Fruit fly (Drosophila melanogaster) whole organism, prepupa: ENCODE measurements around the gene CG7650.
A peak's percentile ranks its signal among the peaks of the same experiment; 100 is the strongest.

Source experiments
- Blimp-1 ChIP-seq: fragments of 200-800 bp; sonication (Bioruptor generic); optimal IDR thresholded peaks from 3 replicates; lab custom pipeline; 2017; ENCODE audit warnings: missing biosample characterization, missing genetic modification characterization, mild to moderate bottlenecking, moderate library complexity, missing genetic modification reagents
- CG10631 ChIP-seq: fragments of 200-800 bp; sonication (Bioruptor generic); optimal IDR thresholded peaks from 2 replicates; lab custom pipeline; 2016; ENCODE audit warnings: missing biosample characterization, missing genetic modification characterization
- CG10669 ChIP-seq: fragments of 200-800 bp; sonication (Bioruptor generic); optimal IDR thresholded peaks from 3 replicates; lab custom pipeline; 2018; ENCODE audit warnings: missing biosample characterization, mild to moderate bottlenecking, missing genetic modification characterization, moderate library complexity
- CG11902 ChIP-seq: fragments of 200-800 bp; sonication (Bioruptor generic); optimal IDR thresholded peaks from 3 replicates; lab custom pipeline; 2016; ENCODE audit warnings: missing biosample characterization, missing genetic modification characterization
- CG1621 ChIP-seq: fragments of 200-800 bp; sonication (Bioruptor generic); optimal IDR thresholded peaks from 3 replicates; lab custom pipeline; 2018; ENCODE audit warnings: missing biosample characterization, mild to moderate bottlenecking, missing genetic modification characterization
- CG16779 ChIP-seq: fragments of 200-800 bp; sonication (Bioruptor generic); optimal IDR thresholded peaks from 3 replicates; lab custom pipeline; 2017; ENCODE audit warnings: missing biosample characterization, mild to moderate bottlenecking, missing genetic modification characterization
- CG3032 ChIP-seq: fragments of 200-800 bp; optimal IDR thresholded peaks from 2 replicates; lab custom pipeline; 2019; ENCODE audit warnings: missing biosample characterization, mild to moderate bottlenecking, missing genetic modification characterization, moderate library complexity
- CG34406 ChIP-seq: fragments of 200-800 bp; sonication (Bioruptor generic); optimal IDR thresholded peaks from 3 replicates; lab custom pipeline; 2016; ENCODE audit warnings: missing biosample characterization, missing genetic modification characterization
- CG3919 ChIP-seq: fragments of 200-800 bp; sonication (Bioruptor generic); optimal IDR thresholded peaks from 3 replicates; lab custom pipeline; 2016; ENCODE audit warnings: missing biosample characterization, missing genetic modification characterization
- CG6276 ChIP-seq: fragments of 200-800 bp; sonication (Bioruptor generic); optimal IDR thresholded peaks from 2 replicates; lab custom pipeline; 2017; ENCODE audit warnings: missing biosample characterization, mild to moderate bottlenecking, missing genetic modification characterization
- CG6808 ChIP-seq: fragments of 200-800 bp; sonication (Bioruptor generic); optimal IDR thresholded peaks from 3 replicates; lab custom pipeline; 2017; ENCODE audit warnings: missing biosample characterization, missing genetic modification characterization, mild to moderate bottlenecking, moderate library complexity, missing genetic modification reagents
- CG8119 ChIP-seq: fragments of 200-800 bp; sonication (Bioruptor generic); IDR thresholded peaks from 3 replicates; pipeline ENCODE4 v1.3.6; 2022; ENCODE audit warnings: missing biosample characterization, missing genetic modification characterization
- CG8319 ChIP-seq: fragments of 200-800 bp; sonication (Bioruptor generic); optimal IDR thresholded peaks from 3 replicates; lab custom pipeline; 2016; ENCODE audit warnings: missing biosample characterization, missing genetic modification characterization
- CG9139 ChIP-seq: fragments of 200-800 bp; sonication (Bioruptor generic); optimal IDR thresholded peaks from 3 replicates; lab custom pipeline; 2017; ENCODE audit warnings: missing biosample characterization, mild to moderate bottlenecking, missing genetic modification characterization
- Eip78C ChIP-seq: fragments of 200-800 bp; sonication (Bioruptor generic); peaks from one replicate; lab custom pipeline; 2016; ENCODE audit warnings: missing biosample characterization, missing genetic modification characterization
- Eip93F ChIP-seq: fragments of 200-800 bp; sonication (Bioruptor generic); optimal IDR thresholded peaks from 2 replicates; lab custom pipeline; 2016; ENCODE audit warnings: missing biosample characterization, mild to moderate bottlenecking, missing genetic modification characterization
- Ets21C ChIP-seq: fragments of 200-800 bp; sonication (Bioruptor generic); optimal IDR thresholded peaks from 3 replicates; lab custom pipeline; 2016; ENCODE audit warnings: missing biosample characterization, missing genetic modification characterization
- Ets96B ChIP-seq: fragments of 200-800 bp; optimal IDR thresholded peaks from 2 replicates; lab custom pipeline; 2019; ENCODE audit warnings: missing biosample characterization, mild to moderate bottlenecking, missing genetic modification characterization, moderate library complexity
- Hr38 ChIP-seq: sonication (Bioruptor generic); optimal IDR thresholded peaks from 2 replicates; lab custom pipeline; 2016; ENCODE audit warnings: missing biosample characterization, missing genetic modification characterization
- Hr4 ChIP-seq: fragments of 200-800 bp; sonication (Bioruptor generic); optimal IDR thresholded peaks from 3 replicates; lab custom pipeline; 2016; ENCODE audit warnings: missing biosample characterization, missing genetic modification characterization
- OdsH ChIP-seq: fragments of 200-800 bp; sonication (Bioruptor generic); optimal IDR thresholded peaks from 3 replicates; lab custom pipeline; 2016; ENCODE audit warnings: missing biosample characterization, missing genetic modification characterization
- Smox ChIP-seq: fragments of 200-800 bp; sonication (Bioruptor generic); optimal IDR thresholded peaks from 3 replicates; lab custom pipeline; 2016; ENCODE audit warnings: missing biosample characterization, missing genetic modification characterization
- achi ChIP-seq: fragments of 200-800 bp; sonication (Bioruptor generic); optimal IDR thresholded peaks from 3 replicates; lab custom pipeline; 2016; ENCODE audit warnings: missing biosample characterization, missing genetic modification characterization
- eg ChIP-seq: fragments of 200-800 bp; sonication (Bioruptor generic); IDR thresholded peaks from 3 replicates; pipeline ENCODE4 v1.3.6; 2022; ENCODE audit warnings: missing biosample characterization, missing genetic modification characterization
- esn ChIP-seq: fragments of 200-800 bp; sonication (Bioruptor generic); optimal IDR thresholded peaks from 2 replicates; lab custom pipeline; 2016; ENCODE audit warnings: missing biosample characterization, mild to moderate bottlenecking, missing genetic modification characterization, moderate library complexity
- lz ChIP-seq: fragments of 200-800 bp; sonication (Bioruptor generic); optimal IDR thresholded peaks from 3 replicates; lab custom pipeline; 2016; ENCODE audit warnings: missing biosample characterization, missing genetic modification characterization
- net ChIP-seq: fragments of 200-800 bp; sonication (Bioruptor generic); optimal IDR thresholded peaks from 3 replicates; lab custom pipeline; 2016; ENCODE audit warnings: missing biosample characterization, missing genetic modification characterization
- pdm3 ChIP-seq: fragments of 200-800 bp; sonication (Bioruptor generic); optimal IDR thresholded peaks from 3 replicates; lab custom pipeline; 2016; ENCODE audit warnings: missing biosample characterization, missing genetic modification characterization
- spab ChIP-seq: fragments of 200-800 bp; sonication (Bioruptor generic); optimal IDR thresholded peaks from 2 replicates; lab custom pipeline; 2017; ENCODE audit warnings: missing biosample characterization, mild to moderate bottlenecking, missing genetic modification characterization, missing genetic modification reagents
- svp ChIP-seq: fragments of 200-800 bp; sonication (Bioruptor generic); peaks from one replicate; lab custom pipeline; 2016; ENCODE audit warnings: missing biosample characterization, missing genetic modification characterization
- topi ChIP-seq: fragments of 200-800 bp; sonication (Bioruptor generic); optimal IDR thresholded peaks from 3 replicates; lab custom pipeline; 2016; ENCODE audit warnings: missing biosample characterization, missing genetic modification characterization

The CG7650 gene

dm6 chr3L:15563058-15563850, 46.9 kb downstream of the CG7650 start, which contains the start of the genes CG7739 and SCCRO (continued):
- TF ChIP-seq net (GFP tag; lab: Kevin White, UChicago) (peak; percentile 20), CG10669 (GFP tag; lab: Kevin White, UChicago) (peak; percentile 21), CG16779 (no peak), Hr38 (GFP tag; lab: Kevin White, UChicago) (no peak), CG10631 (GFP tag; lab: Kevin White, UChicago) (peak; percentile 43), CG1621 (no peak), Ets21C (no peak), topi (GFP tag; lab: Kevin White, UChicago) (peak; percentile 15), eg (peak; percentile 86), CG8119 (GFP tag; lab: Robert Waterston, UW) (peak; percentile 57; the same call in 2 of the 3 replicates), CG3032 (tag; lab: Kevin White, UChicago) (peak; percentile 59), achi (GFP tag; lab: Kevin White, UChicago) (no peak), Smox (GFP tag; lab: Kevin White, UChicago) (no peak), OdsH (GFP tag; lab: Kevin White, UChicago) (no peak), CG9139 (no peak), Blimp-1 (GFP tag; lab: Kevin White, UChicago) (no peak), Eip78C (GFP tag; lab: Kevin White, UChicago) (peak; percentile 65), Ets96B (tag; lab: Kevin White, UChicago) (peak; percentile 56), CG8319 (no peak), lz (GFP tag; lab: Kevin White, UChicago) (peak; percentile 17), CG6276 (no peak), Eip93F (GFP tag; lab: Kevin White, UChicago) (peak; percentile 64), Hr4 (GFP tag; lab: Kevin White, UChicago) (peak; percentile 30), spab (GFP tag; lab: Kevin White, UChicago) (no peak), CG11902 (GFP tag; lab: Kevin White, UChicago) (no peak), pdm3 (GFP tag; lab: Kevin White, UChicago) (no peak)

- TF ChIP-seq CG3919 (GFP tag; lab: Kevin White, UChicago) (no peak), CG16779 (no peak), esn (GFP tag; lab: Kevin White, UChicago) (no peak), CG34406 (no peak), CG6808 (GFP tag; lab: Kevin White, UChicago) (no peak), Eip78C (GFP tag; lab: Kevin White, UChicago) (peak; percentile 17), CG8119 (GFP tag; lab: Robert Waterston, UW) (no peak), svp (no peak), CG10669 (GFP tag; lab: Kevin White, UChicago) (no peak)
Observed at dm6 chr3L:15562727-15563057, 47.5 kb downstream of the CG7650 start.
